Fruit fly (Drosophila melanogaster) whole organism, embryonic: ENCODE data around the gene TMEM216.

Experiments
- Abd-B ChIP-seq: fragments of 200-800 bp; sonication (Bioruptor generic); optimal IDR thresholded peaks from 2 replicates; lab custom pipeline; 2018; ENCODE audit warnings: missing biosample characterization, mild to moderate bottlenecking, missing genetic modification characterization, moderate library complexity
- Antp ChIP-seq: fragments of 200-800 bp; sonication (Bioruptor generic); optimal IDR thresholded peaks from 3 replicates; lab custom pipeline; 2016; ENCODE audit warnings: missing biosample characterization, missing genetic modification characterization
- CG10209 ChIP-seq: fragments of 200-800 bp; sonication (Bioruptor generic); optimal IDR thresholded peaks from 3 replicates; lab custom pipeline; 2017; ENCODE audit warnings: missing biosample characterization, mild to moderate bottlenecking, missing genetic modification characterization, missing genetic modification reagents
- CG10366 ChIP-seq: fragments of 200-800 bp; sonication (Bioruptor generic); IDR thresholded peaks from 2 replicates; pipeline ENCODE4 v1.3.6; 2022; ENCODE audit warnings: missing biosample characterization, missing genetic modification characterization
- CG10543 ChIP-seq: fragments of 200-800 bp; sonication (Bioruptor generic); optimal IDR thresholded peaks from 3 replicates; lab custom pipeline; 2017; ENCODE audit warnings: missing biosample characterization, mild to moderate bottlenecking, missing genetic modification characterization, moderate library complexity
- CG11085 ChIP-seq: fragments of 200-800 bp; sonication (Bioruptor generic); IDR thresholded peaks from 2 replicates; pipeline ENCODE4 v1.3.6; 2022; ENCODE audit warnings: missing biosample characterization, missing genetic modification characterization
- CG11723 ChIP-seq: fragments of 200-800 bp; sonication (Bioruptor generic); optimal IDR thresholded peaks from 2 replicates; lab custom pipeline; 2017; ENCODE audit warnings: missing biosample characterization, mild to moderate bottlenecking, missing genetic modification characterization
- CG12942 ChIP-seq: fragments of 200-800 bp; sonication (Bioruptor generic); optimal IDR thresholded peaks from 3 replicates; lab custom pipeline; 2016; ENCODE audit warnings: missing biosample characterization, missing genetic modification characterization
- CG14441 ChIP-seq: fragments of 200-800 bp; sonication (Bioruptor generic); IDR thresholded peaks from 2 replicates; pipeline ENCODE4 v1.3.6; 2022; ENCODE audit warnings: missing biosample characterization, missing genetic modification characterization
- CG16863 ChIP-seq: fragments of 200-800 bp; sonication (Bioruptor generic); optimal IDR thresholded peaks from 3 replicates; lab custom pipeline; 2016; ENCODE audit warnings: missing biosample characterization, missing genetic modification characterization
- CG18262 ChIP-seq: fragments of 200-800 bp; optimal IDR thresholded peaks from 3 replicates; lab custom pipeline; 2019; ENCODE audit warnings: missing biosample characterization, mild to moderate bottlenecking, missing genetic modification characterization, moderate library complexity
- CG18599 ChIP-seq: fragments of 200-800 bp; sonication (Bioruptor generic); optimal IDR thresholded peaks from 3 replicates; lab custom pipeline; 2017; ENCODE audit warnings: missing biosample characterization, missing genetic modification characterization, mild to moderate bottlenecking, moderate library complexity, missing genetic modification reagents
- CG18764 ChIP-seq: fragments of 200-800 bp; sonication (Bioruptor generic); optimal IDR thresholded peaks from 3 replicates; lab custom pipeline; 2016; ENCODE audit warnings: missing biosample characterization, missing genetic modification characterization
- CG2120 ChIP-seq: fragments of 200-800 bp; sonication (Bioruptor generic); optimal IDR thresholded peaks from 3 replicates; lab custom pipeline; 2016; ENCODE audit warnings: missing biosample characterization, missing genetic modification characterization
- CG32772 ChIP-seq: fragments of 200-800 bp; sonication (Bioruptor generic); IDR thresholded peaks from 2 replicates; pipeline ENCODE4 v1.3.6; 2022; ENCODE audit warnings: missing biosample characterization, missing genetic modification characterization
- CG3407 ChIP-seq: fragments of 200-800 bp; sonication (Bioruptor generic); optimal IDR thresholded peaks from 2 replicates; lab custom pipeline; 2018; ENCODE audit warnings: missing biosample characterization, mild to moderate bottlenecking, missing genetic modification characterization
- CG4730 ChIP-seq: fragments of 200-800 bp; sonication (Bioruptor generic); IDR thresholded peaks from 2 replicates; pipeline ENCODE4 v1.3.6; 2022; ENCODE audit warnings: missing biosample characterization, missing genetic modification characterization
- CG8089 ChIP-seq: fragments of 200-800 bp; sonication (Bioruptor generic); optimal IDR thresholded peaks from 3 replicates; lab custom pipeline; 2016; ENCODE audit warnings: missing biosample characterization, missing genetic modification characterization
- CG8388 ChIP-seq: fragments of 200-800 bp; sonication (Bioruptor generic); optimal IDR thresholded peaks from 2 replicates; lab custom pipeline; 2019; ENCODE audit warnings: missing biosample characterization, mild to moderate bottlenecking, missing genetic modification characterization, moderate library complexity
- Dbx ChIP-seq: fragments of 200-800 bp; sonication (Bioruptor generic); IDR thresholded peaks from 3 replicates; pipeline ENCODE4 v1.3.6; 2022; ENCODE audit warnings: missing biosample characterization, missing genetic modification characterization
- Fer3 ChIP-seq: fragments of 200-800 bp; sonication (Bioruptor generic); optimal IDR thresholded peaks from 2 replicates; lab custom pipeline; 2018; ENCODE audit warnings: missing biosample characterization, mild to moderate bottlenecking, missing genetic modification characterization, moderate library complexity
- H15 ChIP-seq: fragments of 200-800 bp; sonication (Bioruptor generic); IDR thresholded peaks from 3 replicates; pipeline ENCODE4 v1.3.6; 2022; ENCODE audit warnings: missing biosample characterization, missing genetic modification characterization
- HHEX ChIP-seq: fragments of 200-800 bp; sonication (Bioruptor generic); optimal IDR thresholded peaks from 3 replicates; lab custom pipeline; 2017; ENCODE audit warnings: missing biosample characterization, mild to moderate bottlenecking, missing genetic modification characterization, missing genetic modification reagents
- HLH3B ChIP-seq: fragments of 200-800 bp; sonication (Bioruptor generic); IDR thresholded peaks from 2 replicates; pipeline ENCODE4 v1.3.6; 2022; ENCODE audit warnings: missing biosample characterization, missing genetic modification characterization
- Max ChIP-seq: fragments of 200-800 bp; sonication (Bioruptor generic); optimal IDR thresholded peaks from 2 replicates; lab custom pipeline; 2016; ENCODE audit warnings: missing biosample characterization, mild to moderate bottlenecking, missing genetic modification characterization
- Pdp1 ChIP-seq, 2 experiments: fragments of 200-800 bp; sonication (Bioruptor generic); optimal IDR thresholded peaks; 3 replicates each; lab custom pipeline; 2016; ENCODE audit warnings: missing biosample characterization in 2 of 2, missing genetic modification characterization in 2 of 2, mild to moderate bottlenecking in 1 of 2, moderate library complexity in 1 of 2
- ase ChIP-seq: fragments of 200-800 bp; sonication (Bioruptor generic); IDR thresholded peaks from 3 replicates; pipeline ENCODE4 v1.3.6; 2022; ENCODE audit warnings: missing biosample characterization, missing genetic modification characterization
- chif ChIP-seq, 2 experiments: fragments of 200-800 bp; sonication (Bioruptor generic); optimal IDR thresholded peaks; 3 replicates each; lab custom pipeline; 2016; ENCODE audit warnings: missing biosample characterization in 2 of 2, missing genetic modification characterization in 2 of 2
- dati ChIP-seq: fragments of 200-800 bp; sonication (Bioruptor generic); IDR thresholded peaks from 2 replicates; pipeline ENCODE4 v1.3.6; 2022; ENCODE audit warnings: missing biosample characterization, missing genetic modification characterization
- dimm ChIP-seq: fragments of 200-800 bp; sonication (Bioruptor generic); IDR thresholded peaks from 2 replicates; pipeline ENCODE4 v1.3.6; 2022; ENCODE audit warnings: missing biosample characterization, missing genetic modification characterization
- esg ChIP-seq: fragments of 200-800 bp; sonication (Bioruptor generic); conservative IDR thresholded peaks from 2 replicates; pipeline ENCODE4 v1.3.6; 2022; ENCODE audit warnings: missing biosample characterization, missing genetic modification characterization
- fd3F ChIP-seq: fragments of 200-800 bp; sonication (Bioruptor generic); optimal IDR thresholded peaks from 2 replicates; lab custom pipeline; 2018; ENCODE audit warnings: missing biosample characterization, mild to moderate bottlenecking, missing genetic modification characterization, moderate library complexity
- gcm ChIP-seq: fragments of 200-800 bp; sonication (Bioruptor generic); optimal IDR thresholded peaks from 2 replicates; lab custom pipeline; 2019; ENCODE audit warnings: missing biosample characterization, mild to moderate bottlenecking, missing genetic modification characterization, moderate library complexity
- gcm2 ChIP-seq: fragments of 200-800 bp; sonication (Bioruptor generic); optimal IDR thresholded peaks from 2 replicates; lab custom pipeline; 2016; ENCODE audit warnings: missing biosample characterization, missing genetic modification characterization
- hkb ChIP-seq, 2 experiments: fragments of 200-800 bp in 1 of 2; fragments of >200 bp in 1 of 2; sonication (Bioruptor generic) in 1 of 2; IDR thresholded peaks in 1 of 2; optimal IDR thresholded peaks in 1 of 2; 2 replicates each; pipeline versions ENCODE4 v1.3.6 to Lab custom; 2017 to 2022; ENCODE audit warnings: missing biosample characterization in 1 of 2, missing genetic modification characterization in 1 of 2
- lmd ChIP-seq: fragments of 200-800 bp; sonication (Bioruptor generic); IDR thresholded peaks from 2 replicates; pipeline ENCODE4 v1.3.6; 2022; ENCODE audit warnings: missing biosample characterization, missing genetic modification characterization
- mam ChIP-seq: fragments of 200-800 bp; sonication (Bioruptor generic); optimal IDR thresholded peaks from 3 replicates; lab custom pipeline; 2016; ENCODE audit warnings: missing biosample characterization, missing genetic modification characterization
- nom ChIP-seq: fragments of 200-800 bp; sonication (Bioruptor generic); optimal IDR thresholded peaks from 2 replicates; lab custom pipeline; 2017; ENCODE audit warnings: missing biosample characterization, missing genetic modification characterization, mild to moderate bottlenecking, moderate library complexity, missing genetic modification reagents
- org-1 ChIP-seq: fragments of 200-800 bp; sonication (Bioruptor generic); optimal IDR thresholded peaks from 2 replicates; lab custom pipeline; 2017; ENCODE audit warnings: missing biosample characterization, missing genetic modification characterization
- sens ChIP-seq: fragments of 200-800 bp; sonication (Bioruptor generic); peaks from one replicate; lab custom pipeline; 2016; ENCODE audit warnings: missing biosample characterization, missing genetic modification characterization
- sisA ChIP-seq: fragments of 200-800 bp; sonication (Bioruptor generic); IDR thresholded peaks from 2 replicates; pipeline ENCODE4 v1.3.6; 2022; ENCODE audit warnings: missing biosample characterization, missing genetic modification characterization
- tgo ChIP-seq: fragments of 200-800 bp; sonication (Bioruptor generic); IDR thresholded peaks from 3 replicates; pipeline ENCODE4 v1.3.6; 2022; ENCODE audit warnings: missing biosample characterization, missing genetic modification characterization
- tio ChIP-seq: fragments of 200-800 bp; sonication (Bioruptor generic); optimal IDR thresholded peaks from 2 replicates; lab custom pipeline; 2017; ENCODE audit warnings: missing biosample characterization, missing genetic modification characterization, inconsistent platforms
- ttk ChIP-seq: fragments of 200-800 bp; sonication (Bioruptor generic); IDR thresholded peaks from 2 replicates; pipeline ENCODE4 v2.1.2; 2022; ENCODE audit warnings: missing biosample characterization, missing genetic modification characterization
- tup ChIP-seq: fragments of 200-800 bp; sonication (Bioruptor generic); optimal IDR thresholded peaks from 2 replicates; lab custom pipeline; 2016; ENCODE audit warnings: missing biosample characterization, mild to moderate bottlenecking, missing genetic modification characterization, moderate library complexity
- usp ChIP-seq: fragments of >200 bp; optimal IDR thresholded peaks from 2 replicates; lab custom pipeline; 2017; ENCODE audit warnings: missing biosample characterization, missing genetic modification characterization
- vfl ChIP-seq: fragments of 200-800 bp; sonication (Bioruptor generic); optimal IDR thresholded peaks from 2 replicates; lab custom pipeline; 2016; ENCODE audit warnings: missing biosample characterization, missing genetic modification characterization
- vvl ChIP-seq: fragments of 200-800 bp; sonication (Bioruptor generic); IDR thresholded peaks from 2 replicates; pipeline ENCODE4 v1.3.6; 2022; ENCODE audit warnings: missing biosample characterization, missing genetic modification characterization

TMEM216 gene

dm6 chr3R:8742661-8743060 is 26.6 kb downstream of the TMEM216 start (continued):
- TF ChIP-seq Dbx (GFP tag; lab: Robert Waterston, UW): no peak

DNA sequence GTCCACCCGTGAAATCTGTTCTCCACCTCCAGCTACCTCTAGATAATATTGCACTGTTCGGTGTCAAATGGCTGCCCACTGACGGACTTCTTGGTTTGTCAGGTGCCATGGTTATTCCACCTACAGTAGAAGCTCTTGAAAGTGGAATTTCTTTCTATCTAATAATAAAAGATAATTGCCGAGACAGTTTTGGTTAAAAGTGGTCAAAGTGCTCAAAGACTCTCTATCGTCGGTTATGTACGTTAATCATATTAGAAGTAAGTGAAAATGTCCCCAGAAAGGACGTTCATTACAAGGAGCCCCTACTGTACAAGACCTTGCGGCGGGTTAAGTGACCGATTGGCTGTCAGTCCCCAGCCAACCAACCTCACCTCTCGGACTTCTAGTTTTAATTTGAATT is 28.2 kb downstream of the TMEM216 start:
- no peak for TF ChIP-seq dati
- peak; percentile 36 for TF ChIP-seq org-1 (GFP tag; lab: Kevin White, UChicago)
- peak; percentile 3 for TF ChIP-seq CG3407 (GFP tag; lab: Kevin White, UChicago)
- no peak for TF ChIP-seq nom (GFP tag; lab: Kevin White, UChicago)
- no peak for TF ChIP-seq usp (GFP tag; lab: Kevin White, UChicago)
- TF ChIP-seq tgo (GFP tag; lab: Robert Waterston, UW): peak; percentile 62; the same call in 2 of the 3 replicates
- peak; percentile 11 for TF ChIP-seq CG8089 (GFP tag; lab: Kevin White, UChicago)
- TF ChIP-seq Antp (GFP tag; lab: Kevin White, UChicago): peak; percentile 58
- TF ChIP-seq Abd-B (GFP tag; lab: Kevin White, UChicago): peak; percentile 8
- TF ChIP-seq vfl (GFP tag; lab: Kevin White, UChicago): peak; percentile 8
- peak; percentile 47; the same call in 1 of the 2 replicates for TF ChIP-seq lmd (GFP tag; lab: Robert Waterston, UW)
- TF ChIP-seq Pdp1 (GFP tag; optimal IDR thresholded peaks at IDR 0.05; lab: Kevin White, UChicago): peak in 1 of 2 experiments; percentile 62
- peak; percentile 54 for TF ChIP-seq sisA (GFP tag; lab: Robert Waterston, UW)
- no peak for TF ChIP-seq CG11085 (GFP tag; lab: Robert Waterston, UW)
- peak; percentile 18 for TF ChIP-seq CG11723 (GFP tag; lab: Kevin White, UChicago)
- TF ChIP-seq sens (GFP tag; lab: Kevin White, UChicago): no peak
- TF ChIP-seq Fer3: no peak
- TF ChIP-seq CG14441: peak; percentile 52
- 0 out of 3 replicates have a peak, but pooled peaks have one; percentile 21 for TF ChIP-seq H15 (GFP tag; lab: Robert Waterston, UW)
- peak; percentile 54 for TF ChIP-seq CG10209 (GFP tag; lab: Kevin White, UChicago)
- peak; percentile 8; the same call in 1 of the 2 replicates for TF ChIP-seq ttk (GFP tag; lab: Robert Waterston, UW)
- TF ChIP-seq CG10543 (GFP tag; lab: Kevin White, UChicago): peak; percentile 9
- TF ChIP-seq vvl (GFP tag; lab: Robert Waterston, UW): peak; percentile 59
- TF ChIP-seq chif (GFP tag; optimal IDR thresholded peaks at IDR 0.05; lab: Kevin White, UChicago): peak in 1 of 2 experiments; percentile 45
- TF ChIP-seq HHEX (GFP tag; lab: Kevin White, UChicago): peak; percentile 10
- TF ChIP-seq tio (GFP tag; lab: Kevin White, UChicago): peak; percentile 26
- peak; percentile 33 for TF ChIP-seq gcm (GFP tag; lab: Kevin White, UChicago)
- peak; percentile 66 for TF ChIP-seq esg (GFP tag; lab: Robert Waterston, UW)
- peak; percentile 58; the same call in 1 of the 3 replicates for TF ChIP-seq ase (GFP tag; lab: Robert Waterston, UW)
- TF ChIP-seq mam (GFP tag; lab: Kevin White, UChicago): peak; percentile 2
- peak; percentile 49 for TF ChIP-seq CG18599 (GFP tag; lab: Kevin White, UChicago)
- peak; percentile 7 for TF ChIP-seq CG18764 (GFP tag; lab: Kevin White, UChicago)
- 0 out of 2 replicates have a peak, but pooled peaks have one; percentile 44 for TF ChIP-seq CG32772
- TF ChIP-seq hkb (optimal IDR thresholded peaks at IDR 0.05; lab: Kevin White, UChicago): no peak
- peak; percentile 48; the same call in 1 of the 2 replicates for TF ChIP-seq hkb (GFP tag; IDR thresholded peaks at IDR 0.05; lab: Robert Waterston, UW)
- TF ChIP-seq CG18262 (tag; lab: Kevin White, UChicago): peak; percentile 34
- peak; percentile 26 for TF ChIP-seq CG16863 (GFP tag; lab: Kevin White, UChicago)
- peak; percentile 14 for TF ChIP-seq Max
- peak; percentile 16 for TF ChIP-seq tup (GFP tag; lab: Kevin White, UChicago)
- no peak for TF ChIP-seq CG12942 (GFP tag; lab: Kevin White, UChicago)
- TF ChIP-seq CG4730: 0 out of 2 replicates have a peak, but pooled peaks have one; percentile 29
- TF ChIP-seq CG10366: peak; percentile 45
- peak; percentile 29 for TF ChIP-seq fd3F (GFP tag; lab: Kevin White, UChicago)
- peak; percentile 20 for TF ChIP-seq CG8388 (GFP tag; lab: Kevin White, UChicago)
- peak; percentile 24 for TF ChIP-seq gcm2 (GFP tag; lab: Kevin White, UChicago)
- peak; percentile 63 for TF ChIP-seq CG2120 (GFP tag; lab: Kevin White, UChicago)
- peak; percentile 57; the same call in 1 of the 2 replicates for TF ChIP-seq HLH3B (GFP tag; lab: Robert Waterston, UW)
- TF ChIP-seq dimm: 0 out of 2 replicates have a peak, but pooled peaks have one; percentile 32
